Fruit fly (Drosophila melanogaster): ENCODE data around the gene CG4511.

Gene CG4511

dm6 chr3R:10888633-10889519 lies 34.6 kb downstream of the CG4511 start (continued):
- TF ChIP-seq CG10979 (tag; optimal IDR thresholded peaks at IDR 0.05): no peak
- TF ChIP-seq CG13287 (GFP tag; IDR thresholded peaks at IDR 0.05; ENCODE audit: partially characterized antibody): peak; percentile 37
- no peak for TF ChIP-seq CG18619 (GFP tag; optimal IDR thresholded peaks at IDR 0.05)
- TF ChIP-seq en (GFP tag; optimal IDR thresholded peaks at IDR 0.05): no peak
- TF ChIP-seq CG6254 (GFP tag; optimal IDR thresholded peaks at IDR 0.05): peak; percentile 32
- peak; percentile 63; the same call in 1 of the 2 replicates for TF ChIP-seq CG14014 (GFP tag; IDR thresholded peaks at IDR 0.05)
- no peak for TF ChIP-seq bab2 (GFP tag; optimal IDR thresholded peaks at IDR 0.05)
- TF ChIP-seq Optix (GFP tag; IDR thresholded peaks at IDR 0.05): peak; percentile 12; the same call in 1 of the 3 replicates
- TF ChIP-seq CG10321 (GFP tag; IDR thresholded peaks at IDR 0.05): no peak
- no peak for TF ChIP-seq zfh1 (GFP tag; IDR thresholded peaks at IDR 0.05)
- TF ChIP-seq Lhr (GFP tag; optimal IDR thresholded peaks at IDR 0.05): no peak
- TF ChIP-seq YL-1 (GFP tag; optimal IDR thresholded peaks at IDR 0.05): no peak
- TF ChIP-seq CG3281 (GFP tag; optimal IDR thresholded peaks at IDR 0.05): peak; percentile 0
- TF ChIP-seq hbn (GFP tag; IDR thresholded peaks at IDR 0.05; ENCODE audit: partially characterized antibody): no peak; the same call in 1 of the 2 replicates
- TF ChIP-seq pan (optimal IDR thresholded peaks at IDR 0.05): no peak
- TF ChIP-seq pan (GFP tag; optimal IDR thresholded peaks at IDR 0.05 in 1 of 2, IDR thresholded peaks at IDR 0.05 in 1 of 2): peak in 1 of 2 experiments; percentile 16
- no peak for TF ChIP-seq CG31388 (GFP tag; optimal IDR thresholded peaks at IDR 0.05)
- no peak for TF ChIP-seq CG12155 (GFP tag; optimal IDR thresholded peaks at IDR 0.05)
- TF ChIP-seq zf30C (GFP tag; optimal IDR thresholded peaks at IDR 0.05): no peak
- no peak for TF ChIP-seq CG14965 (GFP tag; optimal IDR thresholded peaks at IDR 0.05; ENCODE audit: borderline replicate concordance)
- no peak for TF ChIP-seq Sin3A (optimal IDR thresholded peaks at IDR 0.05)
- TF ChIP-seq Vsx1 (GFP tag; optimal IDR thresholded peaks at IDR 0.05): no peak
- TF ChIP-seq CG30431 (GFP tag; optimal IDR thresholded peaks at IDR 0.05): no peak
- no peak for TF ChIP-seq TFAM (GFP tag; optimal IDR thresholded peaks at IDR 0.05)
- TF ChIP-seq Kr (GFP tag; optimal IDR thresholded peaks at IDR 0.05): no peak
- peak; percentile 36 for TF ChIP-seq vvl (GFP tag; IDR thresholded peaks at IDR 0.05)
- no peak for TF ChIP-seq CG11398 (GFP tag; optimal IDR thresholded peaks at IDR 0.05)
- no peak for TF ChIP-seq pzg (GFP tag; optimal IDR thresholded peaks at IDR 0.05)
- no peak for TF ChIP-seq CoRest (tag; optimal IDR thresholded peaks at IDR 0.05)
- no peak for TF ChIP-seq salm (tag; optimal IDR thresholded peaks at IDR 0.05)
- TF ChIP-seq gsb (GFP tag; IDR thresholded peaks at IDR 0.05): no peak
- peak; percentile 22 for TF ChIP-seq MTF-1 (GFP tag; optimal IDR thresholded peaks at IDR 0.05; ENCODE audit: borderline replicate concordance)
- peak; percentile 30 for TF ChIP-seq ems (GFP tag; optimal IDR thresholded peaks at IDR 0.05)
- no peak for TF ChIP-seq CG3847 (GFP tag; IDR thresholded peaks at IDR 0.05)
- no peak for TF ChIP-seq Sox102F (GFP tag; optimal IDR thresholded peaks at IDR 0.05)
- TF ChIP-seq CG33213 (GFP tag; optimal IDR thresholded peaks at IDR 0.05): no peak
- no peak for TF ChIP-seq fru (optimal IDR thresholded peaks at IDR 0.05)
- TF ChIP-seq klu (GFP tag; IDR thresholded peaks at IDR 0.05): no peak
- TF ChIP-seq CG4730 (GFP tag; IDR thresholded peaks at IDR 0.05): no peak
- TF ChIP-seq inv (GFP tag; IDR thresholded peaks at IDR 0.05; ENCODE audit: partially characterized antibody): no peak
- TF ChIP-seq Dref (GFP tag; IDR thresholded peaks at IDR 0.05): no peak
- TF ChIP-seq CG6683 (GFP tag; optimal IDR thresholded peaks at IDR 0.05): no peak
- TF ChIP-seq CG11456 (GFP tag; IDR thresholded peaks at IDR 0.05): peak; percentile 54; the same call in 2 of the 3 replicates
- no peak for TF ChIP-seq CG42726 (GFP tag; IDR thresholded peaks at IDR 0.05; ENCODE audit: partially characterized antibody)
- TF ChIP-seq CG12236 (GFP tag; optimal IDR thresholded peaks at IDR 0.05): no peak
- TF ChIP-seq Hey (tag; optimal IDR thresholded peaks at IDR 0.05): no peak
- no peak for TF ChIP-seq HmgD (GFP tag; optimal IDR thresholded peaks at IDR 0.05)
- peak; percentile 30 for TF ChIP-seq lilli (GFP tag; optimal IDR thresholded peaks at IDR 0.05)
- TF ChIP-seq toy (GFP tag; IDR thresholded peaks at IDR 0.05): no peak
- TF ChIP-seq CG17361 (GFP tag; IDR thresholded peaks at IDR 0.05): peak; percentile 39; the same call in 1 of the 3 replicates

All from whole organism, embryonic.